Fruit fly (Drosophila melanogaster) whole organism, wandering third instar larva: ENCODE measurements around the gene Fkbp39.

Experiments
- Hr78 ChIP-seq: fragments of >200 bp; optimal IDR thresholded peaks from 2 replicates; lab custom pipeline; 2017; ENCODE audit warnings: missing biosample characterization, missing genetic modification characterization
- br ChIP-seq: fragments of 200-800 bp; sonication (Bioruptor generic); optimal IDR thresholded peaks from 2 replicates; lab custom pipeline; 2016; ENCODE audit warnings: missing biosample characterization, missing genetic modification characterization
- psq ChIP-seq: fragments of 200-800 bp; sonication (Bioruptor generic); optimal IDR thresholded peaks from 3 replicates; lab custom pipeline; 2017; ENCODE audit warnings: missing biosample characterization, mild to moderate bottlenecking, missing genetic modification characterization, moderate library complexity
- tai ChIP-seq: sonication (Bioruptor generic); optimal IDR thresholded peaks from 2 replicates; lab custom pipeline; 2016; ENCODE audit warnings: missing biosample characterization, missing genetic modification characterization

DNA sequence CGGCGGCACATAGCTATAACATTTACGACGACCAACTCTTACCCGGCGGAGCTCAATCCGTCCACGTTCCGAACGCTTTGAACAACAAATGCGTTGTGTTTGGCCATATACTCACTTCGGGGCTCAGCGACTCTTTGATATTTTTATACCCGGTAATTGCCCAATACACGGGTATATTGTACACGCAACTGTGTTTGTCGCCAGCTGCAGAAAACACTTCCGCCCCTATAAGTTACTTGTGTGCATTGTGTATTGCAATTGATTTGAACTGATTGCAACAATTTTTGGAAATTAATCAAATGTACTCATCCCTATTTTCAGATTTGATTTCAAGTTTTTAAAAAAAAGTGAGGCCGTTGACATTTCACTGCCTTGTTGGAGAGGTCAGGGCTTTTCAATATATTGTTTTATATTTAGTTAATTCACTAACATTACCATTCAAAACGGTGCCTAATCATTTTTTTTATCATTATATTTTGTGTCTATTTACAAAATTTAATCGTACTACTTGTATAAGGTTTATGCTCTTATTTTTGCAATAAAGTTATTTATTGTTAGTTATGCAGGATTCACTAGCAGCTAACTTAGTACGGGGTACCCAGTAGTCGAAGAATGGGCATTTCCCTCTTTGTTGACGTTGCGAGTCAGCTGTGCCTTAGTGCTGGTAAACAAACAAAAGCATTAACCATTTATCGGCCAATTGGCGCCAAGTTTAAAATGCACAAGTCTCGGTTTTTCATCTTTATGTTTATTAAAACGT is 10.2 kb upstream of the Fkbp39 start, which contains the start of gene Nagk:
- TF ChIP-seq br (peak; percentile 49), tai (GFP tag; lab: Kevin White, UChicago) (no peak), psq (GFP tag; lab: Kevin White, UChicago) (peak; percentile 51), Hr78 (no peak)
